Worm (Caenorhabditis elegans) whole organism, L4/young adult: ENCODE data around the gene F36H9.7.

Source experiments
- W03F9.2 ChIP-seq: fragments of 150-350 bp; optimal IDR thresholded peaks from 2 replicates; lab custom pipeline; 2014; ENCODE audit warnings: missing biosample characterization, missing genetic modification characterization
- him-1 ChIP-seq: sonication (generic microtip); optimal IDR thresholded peaks from 2 replicates; lab custom pipeline; 2016; ENCODE audit warnings: missing genotype, missing genetic modification reagents, missing genetic modification characterization, missing compliant biosample characterization

DNA sequence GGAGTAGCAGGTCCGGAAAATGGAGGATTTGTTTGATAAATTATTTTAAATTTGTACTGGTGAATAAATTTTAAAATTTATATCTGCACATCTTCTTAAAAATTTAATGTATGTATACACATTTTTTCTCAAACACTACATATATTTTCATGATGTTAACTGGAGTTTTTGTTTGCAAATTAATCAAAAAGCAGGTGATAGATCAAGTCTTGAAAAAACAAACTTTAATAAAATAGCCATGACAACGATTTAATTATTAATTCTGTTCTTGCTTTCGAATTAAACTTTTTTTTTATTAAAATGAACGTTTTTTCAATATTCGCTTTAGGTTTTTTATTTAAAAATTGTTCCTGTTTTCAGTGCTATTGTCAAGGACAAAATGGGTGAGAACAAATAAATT is 19.5 kb upstream of the F36H9.7 start, which contains the start of gene F36H9.1:
- no peak for TF ChIP-seq W03F9.2 (tag; lab: Kevin White, UChicago)
- no peak for TF ChIP-seq him-1 (tag; lab: Kevin White, UChicago)
